Worm (Caenorhabditis elegans) whole organism, L1 larva: Measurements from ENCODE around the gene dmd-6.
A peak's percentile ranks its signal among the peaks of the same experiment; 100 is the strongest.

Source experiments
- C34B4.2 ChIP-seq: sonication (generic microtip); optimal IDR thresholded peaks from 2 replicates; lab custom pipeline; 2017; ENCODE audit warnings: mild to moderate bottlenecking, missing genetic modification characterization, missing compliant biosample characterization
- aly-2 ChIP-seq: fragments of 150-350 bp; optimal IDR thresholded peaks from 2 replicates; lab custom pipeline; 2014; ENCODE audit warnings: missing biosample characterization, missing genetic modification characterization
- ama-1 ChIP-seq: fragments of 150-350 bp; optimal IDR thresholded peaks from 2 replicates; lab custom pipeline; 2014
- blmp-1 ChIP-seq: fragments of 150-350 bp; optimal IDR thresholded peaks from 2 replicates; lab custom pipeline; 2014; ENCODE audit warnings: missing biosample characterization, missing genetic modification characterization
- ceh-63 ChIP-seq: fragments of 200-800 bp; sonication (Bioruptor generic); optimal IDR thresholded peaks from 2 replicates; lab custom pipeline; 2018; ENCODE audit warnings: mild to moderate bottlenecking, missing genetic modification characterization, missing compliant biosample characterization
- ceh-82 ChIP-seq, 3 experiments: fragments of 150-350 bp in 1 of 3; sonication (generic microtip) in 2 of 3; optimal IDR thresholded peaks; 2 replicates each; lab custom pipeline; 2014 to 2017; ENCODE audit warnings: missing biosample characterization in 3 of 3, missing genetic modification characterization in 3 of 3
- ceh-88 ChIP-seq: fragments of 200-800 bp; sonication (Bioruptor generic); IDR thresholded peaks from 2 replicates; pipeline ENCODE4 v1.3.6; 2022; ENCODE audit warnings: missing genetic modification characterization, missing compliant biosample characterization
- ceh-90 ChIP-seq: sonication (generic microtip); optimal IDR thresholded peaks from 2 replicates; lab custom pipeline; 2016; ENCODE audit warnings: missing genetic modification characterization, missing compliant biosample characterization
- ces-1 ChIP-seq: fragments of 150-350 bp; optimal IDR thresholded peaks from 2 replicates; lab custom pipeline; 2014; ENCODE audit warnings: missing biosample characterization, missing genetic modification reagents, missing genetic modification characterization
- dpl-1 ChIP-seq, 3 experiments: fragments of 150-350 bp in 2 of 3; sonication (generic microtip) in 1 of 3; optimal IDR thresholded peaks; 2 replicates each; lab custom pipeline; 2014 to 2017; ENCODE audit warnings: missing biosample characterization in 3 of 3, missing genetic modification characterization in 3 of 3, missing genetic modification reagents in 3 of 3
- dsc-1 ChIP-seq: sonication (generic microtip); optimal IDR thresholded peaks from 2 replicates; lab custom pipeline; 2016; ENCODE audit warnings: mild to moderate bottlenecking, missing genetic modification characterization, missing compliant biosample characterization
- efl-1 ChIP-seq, 4 experiments: fragments of 150-350 bp; optimal IDR thresholded peaks in 3 of 4; peaks in 1 of 4; 1 replicate in 1 of 4; 2 replicates in 3 of 4; lab custom pipeline; 2014; ENCODE audit warnings: missing biosample characterization in 2 of 4, missing genetic modification characterization in 2 of 4, missing genetic modification reagents in 2 of 4
- egl-13 ChIP-seq: sonication (generic microtip); optimal IDR thresholded peaks from 2 replicates; lab custom pipeline; 2016; ENCODE audit warnings: missing genotype, missing genetic modification reagents, missing genetic modification characterization, missing compliant biosample characterization
- egl-27 ChIP-seq, 2 experiments: fragments of 150-350 bp in 1 of 2; sonication (generic microtip); optimal IDR thresholded peaks; 3 replicates each; lab custom pipeline; 2017 to 2018; ENCODE audit warnings: missing biosample characterization in 2 of 2, missing genetic modification characterization in 2 of 2, missing genetic modification reagents in 2 of 2
- elt-2 ChIP-seq: sonication (generic microtip); optimal IDR thresholded peaks from 2 replicates; lab custom pipeline; 2016; ENCODE audit warnings: missing genetic modification characterization, mild to moderate bottlenecking, inconsistent platforms, missing compliant biosample characterization, missing genetic modification reagents
- fos-1 ChIP-seq: fragments of 150-350 bp; optimal IDR thresholded peaks from 2 replicates; lab custom pipeline; 2014; ENCODE audit warnings: missing biosample characterization, missing genetic modification characterization
- grh-1 ChIP-seq: fragments of 200-800 bp; sonication (Bioruptor generic); IDR thresholded peaks from 2 replicates; pipeline ENCODE4 v1.3.6; 2022; ENCODE audit warnings: missing genetic modification reagents, missing genetic modification characterization, missing compliant biosample characterization
- hlh-4 ChIP-seq: sonication (generic microtip); optimal IDR thresholded peaks from 2 replicates; lab custom pipeline; 2016; ENCODE audit warnings: mild to moderate bottlenecking, missing genetic modification characterization, missing compliant biosample characterization
- hpl-2 ChIP-seq: fragments of 150-350 bp; optimal IDR thresholded peaks from 2 replicates; lab custom pipeline; 2014; ENCODE audit warnings: missing biosample characterization, missing genetic modification reagents, missing genetic modification characterization
- lin-15B ChIP-seq: fragments of 150-350 bp; sonication (generic microtip); optimal IDR thresholded peaks from 3 replicates; lab custom pipeline; 2014; ENCODE audit warnings: missing biosample characterization, missing genetic modification characterization
- lin-35 ChIP-seq, 2 experiments: fragments of 150-350 bp; optimal IDR thresholded peaks; 2 replicates each; lab custom pipeline; 2014; ENCODE audit warnings: missing biosample characterization in 2 of 2, missing genetic modification characterization in 2 of 2, missing genetic modification reagents in 2 of 2
- lin-39 ChIP-seq: fragments of 150-350 bp; optimal IDR thresholded peaks from 2 replicates; lab custom pipeline; 2014; ENCODE audit warnings: missing biosample characterization, missing genetic modification reagents, missing genetic modification characterization
- mep-1 ChIP-seq: fragments of 150-350 bp; optimal IDR thresholded peaks from 2 replicates; lab custom pipeline; 2014; ENCODE audit warnings: missing biosample characterization, missing genetic modification characterization
- nhr-12 ChIP-seq: sonication (generic microtip); optimal IDR thresholded peaks from 2 replicates; lab custom pipeline; 2017; ENCODE audit warnings: missing biosample characterization, missing genetic modification characterization
- nhr-19 ChIP-seq: fragments of 200-800 bp; sonication (Bioruptor generic); conservative IDR thresholded peaks from 2 replicates; pipeline ENCODE4 v1.3.6; 2022; ENCODE audit warnings: missing genetic modification characterization, missing compliant biosample characterization
- nhr-20 ChIP-seq: sonication (generic microtip); optimal IDR thresholded peaks from 2 replicates; lab custom pipeline; 2016; ENCODE audit warnings: mild to moderate bottlenecking, missing genetic modification characterization, missing compliant biosample characterization
- nhr-28 ChIP-seq: fragments of 150-350 bp; optimal IDR thresholded peaks from 2 replicates; lab custom pipeline; 2014; ENCODE audit warnings: missing biosample characterization, missing genetic modification characterization
- nhr-47 ChIP-seq: sonication (generic microtip); optimal IDR thresholded peaks from 2 replicates; lab custom pipeline; 2016; ENCODE audit warnings: mild to moderate bottlenecking, missing genetic modification characterization, moderate library complexity, missing compliant biosample characterization
- nhr-77 ChIP-seq: fragments of 150-350 bp; optimal IDR thresholded peaks from 2 replicates; lab custom pipeline; 2014; ENCODE audit warnings: missing biosample characterization, missing genetic modification characterization
- nhr-84 ChIP-seq: sonication (generic microtip); optimal IDR thresholded peaks from 2 replicates; lab custom pipeline; 2017; ENCODE audit warnings: missing biosample characterization, missing genetic modification characterization
- nhr-85 ChIP-seq: sonication (generic microtip); peaks from one replicate; lab custom pipeline; 2016; ENCODE audit warnings: missing genetic modification characterization, inconsistent platforms, missing compliant biosample characterization
- nhr-90 ChIP-seq: sonication (generic microtip); optimal IDR thresholded peaks from 2 replicates; lab custom pipeline; 2016; ENCODE audit warnings: mild to moderate bottlenecking, missing genetic modification characterization, missing compliant biosample characterization; ENCODE audit not compliant: poor library complexity
- pag-3 ChIP-seq: sonication (generic microtip); optimal IDR thresholded peaks from 2 replicates; lab custom pipeline; 2017; ENCODE audit warnings: missing genetic modification characterization, mild to moderate bottlenecking, missing compliant biosample characterization, antibody characterized with exemption, borderline replicate concordance; ENCODE audit not compliant: insufficient read depth
- rnt-1 ChIP-seq: sonication (generic microtip); optimal IDR thresholded peaks from 2 replicates; lab custom pipeline; 2016; ENCODE audit warnings: mild to moderate bottlenecking, missing genetic modification characterization, moderate library complexity, missing compliant biosample characterization
- sup-37 ChIP-seq: fragments of 200-800 bp; sonication (Bioruptor generic); optimal IDR thresholded peaks from 2 replicates; lab custom pipeline; 2018; ENCODE audit warnings: mild to moderate bottlenecking, missing genetic modification characterization, missing compliant biosample characterization
- swsn-7 ChIP-seq: sonication (generic microtip); optimal IDR thresholded peaks from 2 replicates; lab custom pipeline; 2016; ENCODE audit warnings: missing genetic modification characterization, missing compliant biosample characterization
- tbx-2 ChIP-seq: sonication (generic microtip); optimal IDR thresholded peaks from 2 replicates; lab custom pipeline; 2016; ENCODE audit warnings: missing genetic modification characterization, missing compliant biosample characterization
- tlp-1 ChIP-seq: fragments of 150-350 bp; optimal IDR thresholded peaks from 2 replicates; lab custom pipeline; 2014; ENCODE audit warnings: missing biosample characterization, missing genetic modification characterization
- unc-30 ChIP-seq: sonication (generic microtip); optimal IDR thresholded peaks from 2 replicates; lab custom pipeline; 2017; ENCODE audit warnings: missing biosample characterization, missing genetic modification characterization
- unc-86 ChIP-seq: sonication (generic microtip); optimal IDR thresholded peaks from 2 replicates; lab custom pipeline; 2016; ENCODE audit warnings: missing genetic modification characterization, missing compliant biosample characterization
- xbp-1 ChIP-seq: sonication (generic microtip); optimal IDR thresholded peaks from 2 replicates; lab custom pipeline; 2016; ENCODE audit warnings: missing genetic modification characterization, missing compliant biosample characterization
- zag-1 ChIP-seq: fragments of 150-350 bp; optimal IDR thresholded peaks from 2 replicates; lab custom pipeline; 2014; ENCODE audit warnings: missing biosample characterization, missing genetic modification characterization
- ztf-11 ChIP-seq, 2 experiments: sonication (generic microtip); optimal IDR thresholded peaks; 2 replicates each; lab custom pipeline; 2016 to 2017; ENCODE audit warnings: missing genetic modification characterization in 2 of 2, missing biosample characterization in 1 of 2, missing compliant biosample characterization in 1 of 2
- ztf-4 ChIP-seq: fragments of 150-350 bp; optimal IDR thresholded peaks from 2 replicates; lab custom pipeline; 2014; ENCODE audit warnings: missing biosample characterization, missing genetic modification characterization

Gene dmd-6

ce11 chrIV:14576471-14576870 lies 39.9 kb upstream of the dmd-6 start:
- TF ChIP-seq nhr-77 (no peak), nhr-90 (tag; lab: Kevin White, UChicago) (peak; percentile 42), ztf-4 (tag; lab: Kevin White, UChicago) (no peak), nhr-28 (tag; lab: Kevin White, UChicago) (no peak), nhr-84 (tag; lab: Kevin White, UChicago) (no peak), elt-2 (tag; lab: Kevin White, UChicago) (peak; percentile 2), xbp-1 (no peak), C34B4.2 (tag; lab: Kevin White, UChicago) (no peak), efl-1 (optimal IDR thresholded peaks at IDR 0.05; lab: Kevin White, UChicago) (no peak), efl-1 (GFP tag; optimal IDR thresholded peaks at IDR 0.05 in 1 of 2; lab: Kevin White, UChicago) (peak in 1 of 2 experiments; percentile 82), ceh-90 (tag; lab: Kevin White, UChicago) (no peak), grh-1 (GFP tag; lab: Robert Waterston, UW) (no peak), ces-1 (no peak), unc-30 (tag; lab: Kevin White, UChicago) (no peak), rnt-1 (no peak), pag-3 (tag; lab: Kevin White, UChicago) (no peak), ceh-82 (tag; optimal IDR thresholded peaks at IDR 0.05; lab: Kevin White, UChicago) (no peak), nhr-20 (peak; percentile 32), blmp-1 (peak; percentile 5), mep-1 (no peak), hlh-4 (tag; lab: Kevin White, UChicago) (no peak), lin-15B (tag; lab: Kevin White, UChicago) (no peak), lin-39 (tag; lab: Kevin White, UChicago) (no peak), hpl-2 (GFP tag; lab: Kevin White, UChicago) (no peak), tlp-1 (tag; lab: Kevin White, UChicago) (no peak), nhr-19 (0 out of 2 replicates have a peak, but pooled peaks have one; percentile 26), ztf-11 (tag; optimal IDR thresholded peaks at IDR 0.05; lab: Kevin White, UChicago) (no peak), ama-1 (lab: Kevin White, UChicago) (no peak)

DNA sequence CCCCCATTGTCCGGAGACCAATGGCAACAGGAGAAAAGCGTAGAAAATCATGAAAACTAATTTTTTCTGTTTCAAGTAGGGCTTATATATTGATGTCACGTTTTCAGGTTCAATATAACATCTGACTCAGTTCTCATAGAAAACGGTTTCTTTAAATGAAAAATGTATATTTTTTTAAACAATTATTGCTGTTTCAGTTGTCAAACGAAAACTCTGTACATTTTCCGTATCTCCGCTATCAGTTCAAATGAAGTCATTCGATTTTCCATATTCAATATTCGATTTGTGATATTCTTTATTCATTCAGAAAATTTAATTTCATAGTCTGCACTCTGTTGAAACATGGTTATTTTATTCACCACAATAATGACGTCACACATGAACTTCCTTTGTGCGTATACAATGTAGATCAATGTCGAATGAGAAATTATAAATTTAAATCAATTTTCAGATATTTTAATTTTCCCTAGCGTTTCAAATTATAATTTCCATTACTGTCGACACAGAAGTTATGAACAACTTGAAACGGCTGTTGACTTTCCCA lies 37.7 kb upstream of the dmd-6 start, which contains the start of gene Y57G11B.8:
Gene Y57G11B.8, minus strand, starts transcription at position 51 of the 544 bp plus-strand sequence.
- TF ChIP-seq sup-37 = no peak
- TF ChIP-seq fos-1 = no peak
- TF ChIP-seq dsc-1 (tag; lab: Kevin White, UChicago) = no peak
- TF ChIP-seq lin-35 (GFP tag; optimal IDR thresholded peaks at IDR 0.05; lab: Kevin White, UChicago) = no peak
- TF ChIP-seq nhr-85 = no peak
- TF ChIP-seq tbx-2 (tag; lab: Kevin White, UChicago) = no peak
- no peak for TF ChIP-seq zag-1
- no peak for TF ChIP-seq grh-1 (GFP tag; lab: Robert Waterston, UW)
- TF ChIP-seq, all 84 proteins: peak for 0

- TF ChIP-seq ceh-90 (tag; lab: Kevin White, UChicago) (no peak), egl-27 (tag; optimal IDR thresholded peaks at IDR 0.05; lab: Kevin White, UChicago) (no peak), aly-2 (tag; lab: Kevin White, UChicago) (no peak), ceh-63 (GFP tag; lab: Kevin White, UChicago) (no peak), dpl-1 (GFP tag; optimal IDR thresholded peaks at IDR 0.05; lab: Kevin White, UChicago) (no peak), lin-39 (tag; lab: Kevin White, UChicago) (no peak), ceh-88 (GFP tag; lab: Robert Waterston, UW) (no peak), nhr-47 (tag; lab: Kevin White, UChicago) (no peak), swsn-7 (no peak), ces-1 (no peak), egl-13 (tag; lab: Kevin White, UChicago) (no peak), unc-86 (tag; lab: Kevin White, UChicago) (no peak), nhr-12 (tag; lab: Kevin White, UChicago) (no peak)
Observed at ce11 chrIV:14580939-14581338, 35.5 kb upstream of the dmd-6 start, which contains the start of gene irld-18. irld-18 (minus strand) TSS chrIV:14581039.
